Worm (Caenorhabditis elegans) whole organism, young adult: ENCODE data around the gene pigg-1.

ENCODE experiments used
- B0261.1 ChIP-seq: sonication (generic microtip); optimal IDR thresholded peaks from 2 replicates; lab custom pipeline; 2016; ENCODE audit warnings: mild to moderate bottlenecking, missing genetic modification characterization, moderate library complexity, missing compliant biosample characterization
- B0336.3 ChIP-seq: fragments of 200-800 bp; sonication (Bioruptor generic); IDR thresholded peaks from 2 replicates; pipeline ENCODE4 v1.3.6; 2022; ENCODE audit warnings: missing genetic modification characterization, missing compliant biosample characterization
- C06A6.2 ChIP-seq: fragments of 200-800 bp; sonication (Bioruptor generic); conservative IDR thresholded peaks from 2 replicates; pipeline ENCODE4 v1.3.6; 2022; ENCODE audit warnings: missing genetic modification characterization, missing compliant biosample characterization
- D2030.7 ChIP-seq: fragments of 200-800 bp; sonication (Bioruptor generic); IDR thresholded peaks from 2 replicates; pipeline ENCODE4 v1.3.6; 2022; ENCODE audit warnings: missing genetic modification reagents, missing genetic modification characterization, missing compliant biosample characterization
- F23B12.7 ChIP-seq: sonication (generic microtip); optimal IDR thresholded peaks from 2 replicates; lab custom pipeline; 2017; ENCODE audit warnings: missing genetic modification characterization, mild to moderate bottlenecking, missing compliant biosample characterization, antibody characterized with exemption, moderate library complexity; ENCODE audit not compliant: insufficient read depth
- F33H1.4 ChIP-seq: fragments of 200-800 bp; sonication (Bioruptor generic); IDR thresholded peaks from 2 replicates; pipeline ENCODE4 v1.3.6; 2022; ENCODE audit warnings: missing genetic modification reagents, missing genetic modification characterization, missing compliant biosample characterization
- F39B2.1 ChIP-seq: fragments of 200-800 bp; sonication (Bioruptor generic); IDR thresholded peaks from 2 replicates; pipeline ENCODE4 v1.3.6; 2022; ENCODE audit warnings: missing genetic modification reagents, missing genetic modification characterization, missing compliant biosample characterization
- F49E8.2 ChIP-seq: sonication (generic microtip); optimal IDR thresholded peaks from 3 replicates; lab custom pipeline; 2017; ENCODE audit warnings: missing genetic modification characterization, mild to moderate bottlenecking, missing compliant biosample characterization, antibody characterized with exemption, moderate library complexity; ENCODE audit not compliant: insufficient read depth
- F57A8.1 ChIP-seq: fragments of 200-800 bp; sonication (Bioruptor generic); optimal IDR thresholded peaks from 2 replicates; lab custom pipeline; 2018; ENCODE audit warnings: mild to moderate bottlenecking, missing genetic modification characterization, moderate library complexity, missing compliant biosample characterization
- Y56A3A.18 ChIP-seq: fragments of 200-800 bp; sonication (Bioruptor generic); IDR thresholded peaks from 2 replicates; pipeline ENCODE4 v1.3.6; 2022; ENCODE audit warnings: missing genetic modification reagents, missing genetic modification characterization, missing compliant biosample characterization
- Y95B8A.8 ChIP-seq: fragments of 200-800 bp; sonication (Bioruptor generic); IDR thresholded peaks from 2 replicates; pipeline ENCODE4 v1.3.6; 2022; ENCODE audit warnings: missing genetic modification reagents, missing genetic modification characterization, missing compliant biosample characterization
- bed-1 ChIP-seq: fragments of 200-800 bp; sonication (Bioruptor generic); IDR thresholded peaks from 2 replicates; pipeline ENCODE4 v1.3.6; 2022; ENCODE audit warnings: missing genetic modification reagents, missing genetic modification characterization, missing compliant biosample characterization
- ceh-40 ChIP-seq: fragments of 200-800 bp; sonication (Bioruptor generic); IDR thresholded peaks from 2 replicates; pipeline ENCODE4 v1.3.6; 2022; ENCODE audit warnings: missing genetic modification characterization, missing compliant biosample characterization
- ceh-58 ChIP-seq: fragments of 200-800 bp; sonication (Bioruptor generic); IDR thresholded peaks from 2 replicates; pipeline ENCODE4 v1.3.6; 2022; ENCODE audit warnings: missing genetic modification characterization, missing compliant biosample characterization
- chd-7 ChIP-seq: sonication (generic microtip); optimal IDR thresholded peaks from 2 replicates; lab custom pipeline; 2016; ENCODE audit warnings: mild to moderate bottlenecking, missing genetic modification characterization, moderate library complexity, missing compliant biosample characterization
- efl-1 ChIP-seq: fragments of 150-350 bp; optimal IDR thresholded peaks from 2 replicates; lab custom pipeline; 2014; ENCODE audit warnings: missing biosample characterization, missing genetic modification reagents, missing genetic modification characterization
- ekl-4 ChIP-seq: fragments of 200-800 bp; sonication (Bioruptor generic); IDR thresholded peaks from 2 replicates; pipeline ENCODE4 v1.3.6; 2022; ENCODE audit warnings: missing genetic modification reagents, missing genetic modification characterization, missing compliant biosample characterization
- fkh-3 ChIP-seq: sonication (generic microtip); optimal IDR thresholded peaks from 2 replicates; lab custom pipeline; 2016; ENCODE audit warnings: mild to moderate bottlenecking, missing genetic modification characterization, missing compliant biosample characterization
- gei-17 ChIP-seq: fragments of 200-800 bp; sonication (Bioruptor generic); optimal IDR thresholded peaks from 2 replicates; lab custom pipeline; 2018; ENCODE audit warnings: mild to moderate bottlenecking, missing genetic modification characterization, missing compliant biosample characterization
- hlh-26 ChIP-seq: fragments of 200-800 bp; sonication (Bioruptor generic); conservative IDR thresholded peaks from 2 replicates; pipeline ENCODE4 v1.3.6; 2022; ENCODE audit warnings: missing genetic modification reagents, missing genetic modification characterization, missing compliant biosample characterization
- hmg-1.2 ChIP-seq: fragments of 200-800 bp; sonication (Bioruptor generic); IDR thresholded peaks from 2 replicates; pipeline ENCODE4 v1.3.6; 2022; ENCODE audit warnings: missing genetic modification reagents, missing genetic modification characterization, missing compliant biosample characterization
- hmg-20 ChIP-seq: fragments of 200-800 bp; sonication (Bioruptor generic); IDR thresholded peaks from 2 replicates; pipeline ENCODE4 v1.3.6; 2022; ENCODE audit warnings: missing genetic modification reagents, missing genetic modification characterization, missing compliant biosample characterization
- hrde-1 ChIP-seq: sonication (generic microtip); optimal IDR thresholded peaks from 2 replicates; lab custom pipeline; 2016; ENCODE audit warnings: missing genetic modification characterization, mild to moderate bottlenecking, missing compliant biosample characterization, moderate library complexity, missing genotype, missing genetic modification reagents, borderline replicate concordance
- lin-26 ChIP-seq: fragments of 200-800 bp; sonication (Bioruptor generic); IDR thresholded peaks from 2 replicates; pipeline ENCODE4 v1.3.6; 2022; ENCODE audit warnings: missing genetic modification reagents, missing genetic modification characterization, missing compliant biosample characterization
- lsl-1 ChIP-seq: fragments of 200-800 bp; sonication (Bioruptor generic); optimal IDR thresholded peaks from 2 replicates; lab custom pipeline; 2018; ENCODE audit warnings: mild to moderate bottlenecking, missing genetic modification characterization, moderate library complexity, missing compliant biosample characterization
- lsy-27 ChIP-seq: sonication (generic microtip); optimal IDR thresholded peaks from 2 replicates; lab custom pipeline; 2017; ENCODE audit warnings: missing genetic modification characterization, mild to moderate bottlenecking, missing compliant biosample characterization, antibody characterized with exemption, missing genotype, borderline replicate concordance; ENCODE audit not compliant: insufficient read depth
- madf-6 ChIP-seq: fragments of 200-800 bp; sonication (Bioruptor generic); IDR thresholded peaks from 2 replicates; pipeline ENCODE4 v1.3.6; 2022; ENCODE audit warnings: missing genetic modification reagents, missing genetic modification characterization, missing compliant biosample characterization
- madf-8 ChIP-seq: fragments of 200-800 bp; sonication (Bioruptor generic); conservative IDR thresholded peaks from 2 replicates; pipeline ENCODE4 v1.3.6; 2022; ENCODE audit warnings: missing genetic modification reagents, missing genetic modification characterization, missing compliant biosample characterization
- mxl-1 ChIP-seq: sonication (generic microtip); optimal IDR thresholded peaks from 2 replicates; lab custom pipeline; 2016; ENCODE audit warnings: missing genetic modification characterization, missing compliant biosample characterization
- nhr-120 ChIP-seq: fragments of 200-800 bp; sonication (Bioruptor generic); IDR thresholded peaks from 2 replicates; pipeline ENCODE4 v1.3.6; 2022; ENCODE audit warnings: missing genetic modification characterization, missing compliant biosample characterization
- nhr-90 ChIP-seq: sonication (generic microtip); optimal IDR thresholded peaks from 2 replicates; lab custom pipeline; 2016; ENCODE audit warnings: missing genotype, mild to moderate bottlenecking, missing genetic modification characterization, missing compliant biosample characterization
- sdz-38 ChIP-seq: sonication (generic microtip); optimal IDR thresholded peaks from 2 replicates; lab custom pipeline; 2016; ENCODE audit warnings: missing genotype, missing genetic modification characterization, missing compliant biosample characterization
- sea-2 ChIP-seq: fragments of 200-800 bp; sonication (Bioruptor generic); IDR thresholded peaks from 2 replicates; pipeline ENCODE4 v1.3.6; 2022; ENCODE audit warnings: missing genetic modification characterization, missing compliant biosample characterization
- snpc-1.3 ChIP-seq: sonication (generic microtip); optimal IDR thresholded peaks from 2 replicates; lab custom pipeline; 2017; ENCODE audit warnings: missing genetic modification characterization, mild to moderate bottlenecking, missing compliant biosample characterization, antibody characterized with exemption, moderate library complexity, missing genotype, missing genetic modification reagents; ENCODE audit not compliant: insufficient read depth
- unc-62 ChIP-seq: fragments of 150-350 bp; optimal IDR thresholded peaks from 2 replicates; lab custom pipeline; 2014; ENCODE audit warnings: missing biosample characterization, missing genetic modification reagents, missing genetic modification characterization

The pigg-1 gene

DNA sequence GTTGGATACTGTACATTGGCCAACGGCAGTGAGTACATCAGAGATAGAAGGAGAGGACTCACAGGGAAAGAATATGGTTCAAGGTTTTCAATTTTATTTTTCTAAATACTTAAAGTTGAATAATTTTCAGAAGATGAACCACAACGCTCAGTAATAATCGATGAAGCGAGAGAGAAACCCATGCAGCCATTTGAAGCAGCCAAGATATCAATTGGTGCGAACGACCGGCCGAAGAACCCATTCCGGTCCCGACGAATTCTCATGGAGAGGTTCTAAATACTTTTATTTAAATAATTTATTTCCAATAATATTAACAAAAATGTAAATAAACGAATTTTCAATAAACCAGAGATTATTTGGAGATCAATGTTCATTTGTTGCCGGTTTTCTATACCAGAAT, at the start of gene pigg-1:
TSS of gene pigg-1 (minus strand) at position 101 of the 400 bp plus-strand sequence.
- no peak for TF ChIP-seq lin-26 (GFP tag; lab: Robert Waterston, UW)
- TF ChIP-seq sea-2: no peak
- TF ChIP-seq gei-17: no peak

DNA sequence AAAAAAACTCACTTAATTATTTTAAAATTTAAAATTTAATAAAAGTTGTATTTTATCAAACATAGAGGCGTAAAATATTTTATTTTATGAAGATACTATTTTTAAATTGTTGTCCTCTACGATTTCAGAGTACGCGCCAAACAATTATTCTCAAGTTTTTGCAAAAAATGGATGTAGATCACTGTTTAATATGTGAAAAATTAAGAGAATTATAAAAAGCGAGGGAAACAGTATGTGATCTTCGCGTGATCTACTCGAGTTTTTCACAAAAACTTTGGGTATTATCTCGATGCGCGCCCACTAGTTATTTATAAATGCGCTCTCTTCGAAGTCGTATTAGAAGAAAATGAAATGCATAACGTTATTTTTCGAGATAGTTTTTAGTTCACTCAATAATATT, 48.8 kb upstream of the pigg-1 start:
- TF ChIP-seq gei-17 (no peak), lsl-1 (GFP tag; lab: Kevin White, UChicago) (peak; percentile 2), madf-8 (GFP tag; lab: Robert Waterston, UW) (peak; percentile 57), madf-6 (GFP tag; lab: Robert Waterston, UW) (peak; percentile 71), hmg-1.2 (GFP tag; lab: Robert Waterston, UW) (peak; percentile 20; the same call in 1 of the 2 replicates), unc-62 (GFP tag; lab: Kevin White, UChicago) (no peak), efl-1 (GFP tag; lab: Kevin White, UChicago) (peak; percentile 67)

DNA sequence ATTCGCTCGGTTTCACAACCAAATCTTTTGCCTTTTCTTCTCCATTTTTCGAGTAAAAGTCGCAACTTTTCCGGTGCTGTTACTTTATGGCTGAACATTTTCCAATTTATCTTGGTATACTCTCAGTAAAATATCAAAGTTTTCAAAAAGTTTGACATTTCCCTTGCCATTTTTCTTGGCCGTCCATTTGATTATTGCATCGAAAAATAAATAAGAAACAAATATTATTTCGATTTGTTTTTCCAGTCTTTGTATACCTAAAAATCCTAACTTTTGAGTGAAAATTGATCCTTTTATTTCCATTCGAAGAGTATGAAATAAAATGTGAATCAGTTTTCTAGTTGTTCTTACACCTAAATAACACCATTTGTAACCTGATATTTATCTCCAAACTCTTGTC, 46.4 kb upstream of the pigg-1 start:
- TF ChIP-seq fkh-3 (no peak), Y95B8A.8 (GFP tag; lab: Robert Waterston, UW) (no peak), Y56A3A.18 (no peak), lsl-1 (GFP tag; lab: Kevin White, UChicago) (no peak), mxl-1 (tag; lab: Kevin White, UChicago) (no peak), hlh-26 (GFP tag; lab: Robert Waterston, UW) (no peak), ekl-4 (GFP tag; lab: Robert Waterston, UW) (no peak), B0261.1 (tag; lab: Kevin White, UChicago) (no peak), D2030.7 (GFP tag; lab: Robert Waterston, UW) (no peak), F33H1.4 (GFP tag; lab: Robert Waterston, UW) (no peak)

ce11 chrII:8643627-8644356, 43.7 kb upstream of the pigg-1 start:
- TF ChIP-seq ceh-58 (GFP tag; lab: Robert Waterston, UW) (no peak), ceh-40 (GFP tag; lab: Robert Waterston, UW) (no peak), hmg-20 (no peak), F49E8.2 (tag; lab: Kevin White, UChicago) (no peak), C06A6.2 (GFP tag; lab: Robert Waterston, UW) (no peak), F39B2.1 (GFP tag; lab: Robert Waterston, UW) (no peak), F57A8.1 (GFP tag; lab: Kevin White, UChicago) (no peak), bed-1 (GFP tag; lab: Robert Waterston, UW) (no peak), hrde-1 (no peak), sdz-38 (no peak), snpc-1.3 (tag; lab: Kevin White, UChicago) (no peak)

DNA sequence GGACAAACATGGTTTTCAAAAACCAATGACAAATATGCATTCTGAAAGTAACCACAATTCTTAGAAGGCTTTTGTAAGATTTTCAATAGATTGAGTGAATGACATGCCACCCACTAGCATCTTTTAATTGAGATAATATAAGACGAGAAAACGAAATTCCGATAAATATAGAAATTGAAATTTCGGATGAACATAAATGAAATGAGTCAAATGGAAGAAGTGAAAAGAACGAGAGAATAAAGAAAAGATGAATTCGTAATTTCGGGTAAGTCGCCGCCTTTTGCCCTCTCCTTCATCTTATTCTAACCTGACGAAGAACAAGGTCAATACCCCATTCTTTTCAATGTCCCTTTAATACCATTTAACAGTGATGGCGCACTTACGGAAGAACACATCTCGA, 42.3 kb upstream of the pigg-1 start:
- TF ChIP-seq efl-1 (GFP tag; lab: Kevin White, UChicago): no peak
- no peak for TF ChIP-seq gei-17
- no peak for TF ChIP-seq F23B12.7 (tag; lab: Kevin White, UChicago)
- TF ChIP-seq nhr-120 (GFP tag; lab: Robert Waterston, UW): no peak
- TF ChIP-seq lsy-27 (tag; lab: Kevin White, UChicago): no peak
- no peak for TF ChIP-seq B0336.3 (GFP tag; lab: Robert Waterston, UW)
- TF ChIP-seq ceh-40 (GFP tag; lab: Robert Waterston, UW): no peak
- TF ChIP-seq nhr-90 (tag; lab: Kevin White, UChicago): no peak
- no peak for TF ChIP-seq F57A8.1 (GFP tag; lab: Kevin White, UChicago)
- no peak for TF ChIP-seq chd-7 (tag; lab: Kevin White, UChicago)
